Fruit fly (Drosophila melanogaster) whole organism, embryonic: ENCODE measurements around the gene rho-4.

Experiments
- CG11695 ChIP-seq: fragments of 200-800 bp; sonication (Bioruptor generic); IDR thresholded peaks from 3 replicates; pipeline ENCODE4 v1.3.6; 2022; ENCODE audit warnings: missing biosample characterization, missing genetic modification characterization
- CG11696 ChIP-seq: fragments of 200-800 bp; sonication (Bioruptor generic); IDR thresholded peaks from 2 replicates; pipeline ENCODE4 v1.3.6; 2022; ENCODE audit warnings: missing biosample characterization, missing genetic modification characterization
- CG12219 ChIP-seq: fragments of 200-800 bp; sonication (Bioruptor generic); optimal IDR thresholded peaks from 3 replicates; lab custom pipeline; 2018; ENCODE audit warnings: missing biosample characterization, mild to moderate bottlenecking, missing genetic modification characterization
- CG12236 ChIP-seq: fragments of 200-800 bp; sonication (Bioruptor generic); optimal IDR thresholded peaks from 2 replicates; lab custom pipeline; 2016; ENCODE audit warnings: missing biosample characterization, missing genetic modification characterization
- CG13624 ChIP-seq: fragments of 200-800 bp; sonication (Bioruptor generic); optimal IDR thresholded peaks from 2 replicates; lab custom pipeline; 2016; ENCODE audit warnings: missing biosample characterization, missing genetic modification characterization
- CG14441 ChIP-seq: fragments of 200-800 bp; sonication (Bioruptor generic); IDR thresholded peaks from 2 replicates; pipeline ENCODE4 v1.3.6; 2022; ENCODE audit warnings: missing biosample characterization, missing genetic modification characterization
- CG15479 ChIP-seq: fragments of 200-800 bp; sonication (Bioruptor generic); optimal IDR thresholded peaks from 3 replicates; lab custom pipeline; 2019; ENCODE audit warnings: missing biosample characterization, mild to moderate bottlenecking, missing genetic modification characterization, moderate library complexity
- CG15514 ChIP-seq: fragments of 200-800 bp; sonication (Bioruptor generic); optimal IDR thresholded peaks from 3 replicates; lab custom pipeline; 2017; ENCODE audit warnings: missing biosample characterization, missing genetic modification characterization, mild to moderate bottlenecking, moderate library complexity, missing genetic modification reagents
- CG17186 ChIP-seq: fragments of 200-800 bp; sonication (Bioruptor generic); optimal IDR thresholded peaks from 3 replicates; lab custom pipeline; 2017; ENCODE audit warnings: missing biosample characterization, missing genetic modification reagents, missing genetic modification characterization
- CG2116 ChIP-seq: fragments of 200-800 bp; sonication (Bioruptor generic); optimal IDR thresholded peaks from 3 replicates; lab custom pipeline; 2018; ENCODE audit warnings: missing biosample characterization, mild to moderate bottlenecking, missing genetic modification characterization
- CG2129 ChIP-seq: fragments of 200-800 bp; sonication (Bioruptor generic); IDR thresholded peaks from 2 replicates; pipeline ENCODE4 v1.3.6; 2022; ENCODE audit warnings: missing biosample characterization, missing genetic modification characterization; ENCODE audit not compliant: partially characterized antibody
- CG2202 ChIP-seq: fragments of 200-800 bp; sonication (Bioruptor generic); optimal IDR thresholded peaks from 2 replicates; lab custom pipeline; 2018; ENCODE audit warnings: missing biosample characterization, mild to moderate bottlenecking, missing genetic modification characterization
- CG30020 ChIP-seq: fragments of 200-800 bp; optimal IDR thresholded peaks from 2 replicates; lab custom pipeline; 2019; ENCODE audit warnings: missing biosample characterization, mild to moderate bottlenecking, missing genetic modification characterization, moderate library complexity
- CG30431 ChIP-seq: fragments of 200-800 bp; sonication (Bioruptor generic); optimal IDR thresholded peaks from 2 replicates; lab custom pipeline; 2017; ENCODE audit warnings: missing biosample characterization, missing genetic modification characterization
- CG31388 ChIP-seq: fragments of 200-800 bp; sonication (Bioruptor generic); optimal IDR thresholded peaks from 2 replicates; lab custom pipeline; 2016; ENCODE audit warnings: missing biosample characterization, missing genetic modification characterization
- CG3847 ChIP-seq: fragments of 200-800 bp; sonication (Bioruptor generic); IDR thresholded peaks from 2 replicates; pipeline ENCODE4 v1.3.6; 2022; ENCODE audit warnings: missing biosample characterization, missing genetic modification characterization
- CG4617 ChIP-seq: fragments of 200-800 bp; sonication (Bioruptor generic); optimal IDR thresholded peaks from 3 replicates; lab custom pipeline; 2016; ENCODE audit warnings: missing biosample characterization, missing genetic modification characterization, borderline replicate concordance
- CG7786 ChIP-seq: fragments of 200-800 bp; sonication (Bioruptor generic); optimal IDR thresholded peaks from 2 replicates; lab custom pipeline; 2016; ENCODE audit warnings: missing biosample characterization, missing genetic modification characterization
- CG9932 ChIP-seq: fragments of 200-800 bp; sonication (Bioruptor generic); IDR thresholded peaks from 2 replicates; pipeline ENCODE4 v1.3.6; 2022; ENCODE audit warnings: missing biosample characterization, missing genetic modification characterization
- CTCF ChIP-seq: fragments of 200-800 bp; sonication (Bioruptor generic); optimal IDR thresholded peaks from 2 replicates; lab custom pipeline; 2017; ENCODE audit warnings: missing biosample characterization, mild to moderate bottlenecking, missing genetic modification characterization, moderate library complexity
- D ChIP-seq, 2 experiments: fragments of 200-800 bp in 1 of 2; fragments of >200 bp in 1 of 2; sonication (Bioruptor generic) in 1 of 2; optimal IDR thresholded peaks; 2 replicates in 1 of 2; 3 replicates in 1 of 2; lab custom pipeline; 2017; ENCODE audit warnings: mild to moderate bottlenecking in 1 of 2, missing biosample characterization in 1 of 2, missing genetic modification characterization in 1 of 2, missing genetic modification reagents in 1 of 2
- Dip2 ChIP-seq: fragments of 200-800 bp; sonication (Bioruptor generic); IDR thresholded peaks from 2 replicates; pipeline ENCODE4 v1.3.6; 2022; ENCODE audit warnings: missing biosample characterization, missing genetic modification characterization
- Fer1 ChIP-seq: fragments of 200-800 bp; sonication (Bioruptor generic); optimal IDR thresholded peaks from 2 replicates; lab custom pipeline; 2017; ENCODE audit warnings: missing biosample characterization, mild to moderate bottlenecking, missing genetic modification characterization
- HHEX ChIP-seq: fragments of 200-800 bp; sonication (Bioruptor generic); optimal IDR thresholded peaks from 3 replicates; lab custom pipeline; 2017; ENCODE audit warnings: missing biosample characterization, mild to moderate bottlenecking, missing genetic modification characterization, missing genetic modification reagents
- Hr39 ChIP-seq: fragments of >200 bp; optimal IDR thresholded peaks from 2 replicates; lab custom pipeline; 2017
- Hr78 ChIP-seq, 2 experiments: fragments of 200-800 bp in 1 of 2; fragments of >200 bp in 1 of 2; sonication (Bioruptor generic) in 1 of 2; optimal IDR thresholded peaks; 2 replicates each; lab custom pipeline; 2017 to 2019; ENCODE audit warnings: missing biosample characterization in 2 of 2, missing genetic modification characterization in 2 of 2, mild to moderate bottlenecking in 1 of 2, moderate library complexity in 1 of 2
- Jarid2 ChIP-seq: fragments of 200-800 bp; sonication (Bioruptor generic); optimal IDR thresholded peaks from 3 replicates; lab custom pipeline; 2017; ENCODE audit warnings: mild to moderate bottlenecking, missing biosample characterization, missing genetic modification reagents, missing genetic modification characterization
- Mad ChIP-seq: fragments of 200-800 bp; sonication (Bioruptor generic); optimal IDR thresholded peaks from 2 replicates; lab custom pipeline; 2016; ENCODE audit warnings: missing biosample characterization, missing genetic modification characterization
- ase ChIP-seq: fragments of 200-800 bp; sonication (Bioruptor generic); IDR thresholded peaks from 3 replicates; pipeline ENCODE4 v1.3.6; 2022; ENCODE audit warnings: missing biosample characterization, missing genetic modification characterization
- bbx ChIP-seq: fragments of 200-800 bp; sonication (Bioruptor generic); IDR thresholded peaks from 2 replicates; pipeline ENCODE4 v1.3.6; 2022; ENCODE audit warnings: missing biosample characterization, missing genetic modification characterization; ENCODE audit not compliant: partially characterized antibody
- chm ChIP-seq: fragments of 200-800 bp; sonication (Bioruptor generic); IDR thresholded peaks from 2 replicates; pipeline ENCODE4 v1.3.6; 2022; ENCODE audit warnings: missing biosample characterization, missing genetic modification characterization
- crol ChIP-seq: fragments of 200-800 bp; sonication (Bioruptor generic); IDR thresholded peaks from 2 replicates; pipeline ENCODE4 v1.3.6; 2022; ENCODE audit warnings: missing biosample characterization, missing genetic modification characterization
- fd102C ChIP-seq: fragments of 200-800 bp; sonication (Bioruptor generic); optimal IDR thresholded peaks from 2 replicates; lab custom pipeline; 2018; ENCODE audit warnings: missing biosample characterization, mild to moderate bottlenecking, missing genetic modification characterization, moderate library complexity
- gt ChIP-seq: fragments of 200-800 bp; sonication (Bioruptor generic); IDR thresholded peaks from 2 replicates; pipeline ENCODE4 v1.3.6; 2022; ENCODE audit warnings: missing biosample characterization, missing genetic modification characterization
- kah ChIP-seq: fragments of 200-800 bp; sonication (Bioruptor generic); optimal IDR thresholded peaks from 2 replicates; lab custom pipeline; 2018; ENCODE audit warnings: missing biosample characterization, mild to moderate bottlenecking, missing genetic modification characterization
- kay ChIP-seq: fragments of 200-800 bp; sonication (Bioruptor generic); optimal IDR thresholded peaks from 2 replicates; lab custom pipeline; 2016; ENCODE audit warnings: missing biosample characterization, missing genetic modification characterization
- lmd ChIP-seq: fragments of 200-800 bp; sonication (Bioruptor generic); IDR thresholded peaks from 2 replicates; pipeline ENCODE4 v1.3.6; 2022; ENCODE audit warnings: missing biosample characterization, missing genetic modification characterization
- lola ChIP-seq, 3 experiments: fragments of >200 bp in 2 of 3; fragments of 200-800 bp in 1 of 3; sonication (Bioruptor generic) in 1 of 3; optimal IDR thresholded peaks; 2 replicates each; lab custom pipeline; 2017 to 2019; ENCODE audit warnings: missing biosample characterization in 3 of 3, missing genetic modification characterization in 3 of 3, mild to moderate bottlenecking in 1 of 3, moderate library complexity in 1 of 3
- nmo ChIP-seq: fragments of 200-800 bp; sonication (Bioruptor generic); optimal IDR thresholded peaks from 2 replicates; lab custom pipeline; 2018; ENCODE audit warnings: missing biosample characterization, mild to moderate bottlenecking, missing genetic modification characterization, moderate library complexity
- onecut ChIP-seq: fragments of 200-800 bp; sonication (Bioruptor generic); IDR thresholded peaks from 2 replicates; pipeline ENCODE4 v1.3.6; 2022; ENCODE audit warnings: missing biosample characterization, missing genetic modification characterization
- otp ChIP-seq: fragments of 200-800 bp; sonication (Bioruptor generic); IDR thresholded peaks from 3 replicates; pipeline ENCODE4, ENCODE4 v1.3.6; 2022; ENCODE audit warnings: missing biosample characterization, missing genetic modification characterization
- psq ChIP-seq: fragments of 200-800 bp; sonication (Bioruptor generic); optimal IDR thresholded peaks from 2 replicates; lab custom pipeline; 2017; ENCODE audit warnings: missing biosample characterization, missing genetic modification characterization
- pzg ChIP-seq: fragments of 200-800 bp; sonication (Bioruptor generic); optimal IDR thresholded peaks from 3 replicates; lab custom pipeline; 2018; ENCODE audit warnings: missing biosample characterization, mild to moderate bottlenecking, missing genetic modification characterization, moderate library complexity
- slp2 ChIP-seq: fragments of 200-800 bp; sonication (Bioruptor generic); optimal IDR thresholded peaks from 2 replicates; lab custom pipeline; 2016; ENCODE audit warnings: missing biosample characterization, missing genetic modification characterization
- sob ChIP-seq: fragments of 200-800 bp; sonication (Bioruptor generic); IDR thresholded peaks from 2 replicates; pipeline ENCODE4 v1.3.6; 2022; ENCODE audit warnings: missing biosample characterization, missing genetic modification characterization
- trem ChIP-seq: fragments of 200-800 bp; optimal IDR thresholded peaks from 3 replicates; lab custom pipeline; 2019; ENCODE audit warnings: missing biosample characterization, mild to moderate bottlenecking, missing genetic modification characterization, moderate library complexity
- twi ChIP-seq: fragments of 200-800 bp; optimal IDR thresholded peaks from 2 replicates; lab custom pipeline; 2019; ENCODE audit warnings: missing biosample characterization, mild to moderate bottlenecking, missing genetic modification characterization, moderate library complexity
- tx ChIP-seq: fragments of 200-800 bp; sonication (Bioruptor generic); optimal IDR thresholded peaks from 2 replicates; lab custom pipeline; 2016; ENCODE audit warnings: missing biosample characterization, missing genetic modification characterization
- vvl ChIP-seq: fragments of 200-800 bp; sonication (Bioruptor generic); IDR thresholded peaks from 2 replicates; pipeline ENCODE4 v1.3.6; 2022; ENCODE audit warnings: missing biosample characterization, missing genetic modification characterization

Gene rho-4

DNA sequence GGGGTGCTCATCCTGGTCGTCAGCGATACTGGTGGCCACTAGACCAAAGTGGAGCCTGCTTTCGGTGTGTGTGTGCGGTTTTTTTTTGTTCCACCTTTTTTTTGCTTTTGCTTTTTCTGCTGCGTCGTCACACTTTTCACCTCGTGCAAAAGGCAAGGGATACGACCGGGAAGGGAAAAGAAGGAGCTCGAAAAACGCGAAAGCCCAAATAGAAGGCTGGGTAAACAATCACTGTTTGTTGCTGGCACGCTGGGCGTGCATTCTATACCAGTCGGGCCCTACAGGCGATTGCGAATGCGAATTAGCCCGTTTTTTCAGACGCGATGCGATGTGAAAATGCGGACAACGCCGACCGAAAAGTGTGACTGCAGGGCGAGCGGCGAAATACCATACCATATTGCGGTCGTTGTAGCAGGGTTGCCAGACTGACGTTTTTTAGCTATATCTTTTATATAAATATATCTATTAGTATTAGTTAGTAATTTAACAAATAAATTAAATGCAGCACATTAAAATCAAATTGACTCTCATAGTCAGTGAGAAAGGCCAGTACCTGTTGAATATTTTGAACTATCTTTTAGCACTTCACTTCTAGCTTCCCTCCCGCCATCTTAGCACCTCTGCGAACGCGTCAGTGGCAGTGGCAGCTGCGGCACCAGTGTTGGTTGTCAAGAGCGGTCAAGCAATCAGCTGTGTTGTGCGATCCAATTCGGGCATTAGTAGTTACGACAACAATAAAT, 29.5 kb upstream of the rho-4 start, which contains the start of the genes Polr2A and CG11699 (continued):
- TF ChIP-seq psq (no peak), Dip2 (no peak), CG14441 (peak; percentile 23; the same call in 1 of the 2 replicates), Mad (GFP tag; lab: Kevin White, UChicago) (peak; percentile 26), CG30020 (tag; lab: Kevin White, UChicago) (peak; percentile 55), CG2116 (GFP tag; lab: Kevin White, UChicago) (peak; percentile 54), CG2202 (tag; lab: Kevin White, UChicago) (no peak), CG15514 (GFP tag; lab: Kevin White, UChicago) (peak; percentile 70), CG7786 (no peak), kah (GFP tag; lab: Kevin White, UChicago) (no peak), CG15479 (GFP tag; lab: Kevin White, UChicago) (peak; percentile 36), Hr78 (GFP tag; optimal IDR thresholded peaks at IDR 0.05; lab: Kevin White, UChicago) (no peak), Fer1 (GFP tag; lab: Kevin White, UChicago) (peak; percentile 47), trem (tag; lab: Kevin White, UChicago) (peak; percentile 63), vvl (0 out of 2 replicates have a peak, but pooled peaks have one; percentile 22), bbx (GFP tag; lab: Robert Waterston, UW) (no peak; the same call in 1 of the 2 replicates), HHEX (peak; percentile 61), gt (GFP tag; lab: Robert Waterston, UW) (no peak), tx (GFP tag; lab: Kevin White, UChicago) (no peak), CG2129 (GFP tag; lab: Robert Waterston, UW) (no peak), sob (peak; percentile 57), twi (tag; lab: Kevin White, UChicago) (peak; percentile 48), CG3847 (GFP tag; lab: Robert Waterston, UW) (peak; percentile 67), CG11696 (GFP tag; lab: Robert Waterston, UW) (no peak), CG12236 (GFP tag; lab: Kevin White, UChicago) (no peak), CG30431 (GFP tag; lab: Kevin White, UChicago) (peak; percentile 9), nmo (GFP tag; lab: Kevin White, UChicago) (peak; percentile 75), Hr39 (lab: Kevin White, UChicago) (no peak), Jarid2 (GFP tag; lab: Kevin White, UChicago) (peak; percentile 55), CG13624 (no peak), onecut (GFP tag; lab: Robert Waterston, UW) (no peak), CG17186 (GFP tag; lab: Kevin White, UChicago) (peak; percentile 38), CG9932 (peak; percentile 59), chm (GFP tag; lab: Robert Waterston, UW) (no peak), D (optimal IDR thresholded peaks at IDR 0.05; lab: Kevin White, UChicago) (no peak), D (GFP tag; optimal IDR thresholded peaks at IDR 0.05; lab: Kevin White, UChicago) (peak; percentile 18), CG31388 (no peak), kay (GFP tag; lab: Kevin White, UChicago) (no peak), CG12219 (GFP tag; lab: Kevin White, UChicago) (no peak), crol (GFP tag; lab: Robert Waterston, UW) (no peak), otp (no peak), pzg (peak; percentile 71), CG4617 (GFP tag; lab: Kevin White, UChicago) (peak; percentile 42), CG11695 (GFP tag; lab: Robert Waterston, UW) (no peak), ase (GFP tag; lab: Robert Waterston, UW) (no peak), fd102C (GFP tag; lab: Kevin White, UChicago) (no peak), slp2 (no peak), lmd (GFP tag; lab: Robert Waterston, UW) (peak; percentile 54; the same call in 1 of the 2 replicates), lola (GFP tag; optimal IDR thresholded peaks at IDR 0.05; lab: Kevin White, UChicago) (peak in 1 of 3 experiments; percentile 31), CTCF (GFP tag; lab: Kevin White, UChicago) (no peak)
